Worm (Caenorhabditis elegans): ENCODE data around the gene flp-25.

Gene flp-25

ce11 chrIII:9373779-9374178, 12.5 kb downstream of the flp-25 start:
- TF ChIP-seq fkh-10 (GFP tag; optimal IDR thresholded peaks at IDR 0.05) = peak; percentile 80
- TF ChIP-seq elt-2 (tag; optimal IDR thresholded peaks at IDR 0.05) = no peak

ce11 chrIII:9376701-9377100, 15.4 kb downstream of the flp-25 start:
- TF ChIP-seq nhr-28 (tag; optimal IDR thresholded peaks at IDR 0.05) (no peak), hmg-11 (tag; optimal IDR thresholded peaks at IDR 0.05) (no peak), fkh-10 (GFP tag; optimal IDR thresholded peaks at IDR 0.05) (no peak), egl-27 (tag; optimal IDR thresholded peaks at IDR 0.05) (no peak), nhr-76 (tag; optimal IDR thresholded peaks at IDR 0.05) (no peak), nhr-11 (tag; optimal IDR thresholded peaks at IDR 0.05) (no peak), ceh-82 (tag; optimal IDR thresholded peaks at IDR 0.05) (no peak), lin-39 (tag; optimal IDR thresholded peaks at IDR 0.05) (no peak), nhr-67 (tag; optimal IDR thresholded peaks at IDR 0.05) (no peak), nhr-77 (tag; optimal IDR thresholded peaks at IDR 0.05) (no peak), ama-1 (optimal IDR thresholded peaks at IDR 0.05) (no peak), nfya-1 (tag; optimal IDR thresholded peaks at IDR 0.05; ENCODE audit: insufficient read depth) (no peak), elt-3 (tag; optimal IDR thresholded peaks at IDR 0.05) (no peak), skn-1 (tag; optimal IDR thresholded peaks at IDR 0.05) (no peak), ZK546.5 (tag; optimal IDR thresholded peaks at IDR 0.05) (no peak), ztf-11 (tag; optimal IDR thresholded peaks at IDR 0.05) (no peak), daf-12 (tag; optimal IDR thresholded peaks at IDR 0.05) (no peak), R02D3.7 (tag; optimal IDR thresholded peaks at IDR 0.05) (no peak), aly-2 (tag; optimal IDR thresholded peaks at IDR 0.05) (no peak)

- no peak for TF ChIP-seq elt-3 (tag; optimal IDR thresholded peaks at IDR 0.05)
- no peak for TF ChIP-seq ztf-4 (tag; optimal IDR thresholded peaks at IDR 0.05)
- no peak for TF ChIP-seq elt-1 (tag; optimal IDR thresholded peaks at IDR 0.05)
- TF ChIP-seq fkh-2 (tag; optimal IDR thresholded peaks at IDR 0.05) = no peak
- no peak for TF ChIP-seq sea-2 (GFP tag; optimal IDR thresholded peaks at IDR 0.05)
- no peak for TF ChIP-seq nhr-11 (tag; optimal IDR thresholded peaks at IDR 0.05)
- TF ChIP-seq nhr-237 (tag; optimal IDR thresholded peaks at IDR 0.05) = no peak
- TF ChIP-seq nhr-67 (tag; optimal IDR thresholded peaks at IDR 0.05) = no peak
- no peak for TF ChIP-seq eor-1 (tag; optimal IDR thresholded peaks at IDR 0.05)
- no peak for TF ChIP-seq mdl-1 (tag; optimal IDR thresholded peaks at IDR 0.05)
- TF ChIP-seq tbx-2 (tag; optimal IDR thresholded peaks at IDR 0.05) = no peak
- no peak for TF ChIP-seq fkh-10 (GFP tag; optimal IDR thresholded peaks at IDR 0.05)
- no peak for TF ChIP-seq nhr-12 (tag; optimal IDR thresholded peaks at IDR 0.05)
- TF ChIP-seq ceh-82 (tag; optimal IDR thresholded peaks at IDR 0.05) = no peak
- no peak for TF ChIP-seq nhr-23 (tag; optimal IDR thresholded peaks at IDR 0.05)
- no peak for TF ChIP-seq elt-2 (tag; optimal IDR thresholded peaks at IDR 0.05)
- no peak for TF ChIP-seq pqm-1 (tag; optimal IDR thresholded peaks at IDR 0.05)
These were observed 22.2 kb downstream of the flp-25 start, which contains the start of gene tkr-1 for ce11 chrIII:9383496-9383895. Gene tkr-1, plus strand, starts transcription at chrIII:9383796.

ce11 chrIII:9385543-9385942, 24.2 kb downstream of the flp-25 start, which contains the start of gene C38C10.3:
Gene C38C10.3, minus strand, starts transcription at chrIII:9385643.
- TF ChIP-seq egl-5 (tag; optimal IDR thresholded peaks at IDR 0.05) = no peak
- no peak for TF ChIP-seq pqm-1 (tag; optimal IDR thresholded peaks at IDR 0.05)
- TF ChIP-seq eor-1 (tag; optimal IDR thresholded peaks at IDR 0.05) = no peak
- TF ChIP-seq lin-15B (tag; optimal IDR thresholded peaks at IDR 0.05) = no peak
- no peak for TF ChIP-seq jun-1 (tag; optimal IDR thresholded peaks at IDR 0.05)
- no peak for TF ChIP-seq unc-39 (tag; optimal IDR thresholded peaks at IDR 0.05)
- no peak for TF ChIP-seq daf-12 (tag; optimal IDR thresholded peaks at IDR 0.05)
- no peak for TF ChIP-seq nhr-12 (tag; optimal IDR thresholded peaks at IDR 0.05)
- TF ChIP-seq fkh-2 (tag; optimal IDR thresholded peaks at IDR 0.05) = no peak
- TF ChIP-seq ztf-11 (tag; optimal IDR thresholded peaks at IDR 0.05) = no peak
- no peak for TF ChIP-seq ceh-82 (tag; optimal IDR thresholded peaks at IDR 0.05)

ce11 chrIII:9390007-9390406, 28.7 kb downstream of the flp-25 start, which contains the start of gene slc-17.2:
Gene slc-17.2, minus strand, starts transcription at chrIII:9390107.
- TF ChIP-seq aly-2 (tag; optimal IDR thresholded peaks at IDR 0.05) (no peak), nhr-43 (tag; optimal IDR thresholded peaks at IDR 0.05; ENCODE audit: poor library complexity, severe bottlenecking) (no peak), tbx-2 (tag; optimal IDR thresholded peaks at IDR 0.05) (no peak), fkh-10 (GFP tag; optimal IDR thresholded peaks at IDR 0.05) (peak; percentile 7)

All from whole organism, L3 larva.